Worm (Caenorhabditis elegans) whole organism, mixed stage, embryonic: Measurements from ENCODE around the gene clec-122.

Experiments
- bed-3 ChIP-seq: fragments of 200-800 bp; sonication (Bioruptor generic); optimal IDR thresholded peaks from 3 replicates; lab custom pipeline; 2018; ENCODE audit warnings: mild to moderate bottlenecking, missing genetic modification characterization, moderate library complexity, missing compliant biosample characterization
- ceh-39 ChIP-seq: fragments of 150-350 bp; optimal IDR thresholded peaks from 2 replicates; lab custom pipeline; 2014; ENCODE audit warnings: missing biosample characterization, missing genetic modification characterization
- elt-3 ChIP-seq: fragments of 150-350 bp; optimal IDR thresholded peaks from 2 replicates; lab custom pipeline; 2014; ENCODE audit warnings: missing biosample characterization, missing genetic modification characterization
- hlh-1 ChIP-seq: fragments of 150-350 bp; optimal IDR thresholded peaks from 2 replicates; lab custom pipeline; 2014; ENCODE audit warnings: missing biosample characterization, missing genetic modification reagents, missing genetic modification characterization
- lin-13 ChIP-seq: fragments of 150-350 bp; optimal IDR thresholded peaks from 2 replicates; lab custom pipeline; 2014; ENCODE audit warnings: missing biosample characterization, missing genetic modification characterization
- lsy-2 ChIP-seq: fragments of 150-350 bp; optimal IDR thresholded peaks from 2 replicates; lab custom pipeline; 2014; ENCODE audit warnings: missing biosample characterization, missing genetic modification characterization
- mep-1 ChIP-seq: fragments of 150-350 bp; optimal IDR thresholded peaks from 2 replicates; lab custom pipeline; 2017; ENCODE audit warnings: missing biosample characterization, missing genetic modification reagents, missing genetic modification characterization, inconsistent platforms
- nhr-28 ChIP-seq: fragments of 150-350 bp; optimal IDR thresholded peaks from 2 replicates; lab custom pipeline; 2014; ENCODE audit warnings: missing biosample characterization, missing genetic modification characterization
- nhr-76 ChIP-seq: sonication (generic microtip); optimal IDR thresholded peaks from 2 replicates; lab custom pipeline; 2017; ENCODE audit warnings: missing biosample characterization, missing genetic modification characterization
- snpc-4 ChIP-seq: fragments of 150-350 bp; optimal IDR thresholded peaks from 2 replicates; lab custom pipeline; 2014; ENCODE audit warnings: missing biosample characterization, missing genetic modification characterization
- sptf-1 ChIP-seq: sonication (generic microtip); optimal IDR thresholded peaks from 2 replicates; lab custom pipeline; 2017; ENCODE audit warnings: mild to moderate bottlenecking, missing genetic modification characterization, moderate library complexity, missing compliant biosample characterization

ce11 chrII:3060782-3061181 is 45.1 kb upstream of the clec-122 start, which contains the start of gene Y25C1A.6:
- TF ChIP-seq snpc-4 (tag; lab: Kevin White, UChicago) = no peak
- no peak for TF ChIP-seq ceh-39 (tag; lab: Kevin White, UChicago)
- no peak for TF ChIP-seq mep-1
- no peak for TF ChIP-seq nhr-76 (tag; lab: Kevin White, UChicago)
- no peak for TF ChIP-seq sptf-1
- TF ChIP-seq elt-3 (tag; lab: Kevin White, UChicago) = no peak
- TF ChIP-seq hlh-1 (tag; lab: Kevin White, UChicago) = no peak
- no peak for TF ChIP-seq nhr-28 (tag; lab: Kevin White, UChicago)
- no peak for TF ChIP-seq bed-3
- TF ChIP-seq lsy-2 = no peak
- no peak for TF ChIP-seq lin-13 (tag; lab: Kevin White, UChicago)
